ENCODE assay signal across 1 fruit fly cellular context in genomic region chr2L:357556-358130, dm6.
TF ChIP-seq lines count a peak whose summit lies in the region.

Ent1 (minus strand) TSS chr2L:357874.

TF ChIP-seq in whole organism, embryonic, 481 proteins besides CTCF, POLR2A, EP300 and RAD21 (continued from another document):
- TF ChIP-seq CG4617 (GFP tag; optimal IDR thresholded peaks at IDR 0.05; lab: Kevin White, UChicago; ENCODE audit: borderline replicate concordance) (peak; percentile 77), Ets97D (GFP tag; optimal IDR thresholded peaks at IDR 0.05; lab: Kevin White, UChicago) (peak; percentile 31), HmgZ (tag; optimal IDR thresholded peaks at IDR 0.05; lab: Kevin White, UChicago) (peak; percentile 25), Hr51 (GFP tag; optimal IDR thresholded peaks at IDR 0.05; lab: Kevin White, UChicago) (no peak), Fer2 (tag; optimal IDR thresholded peaks at IDR 0.05; lab: Kevin White, UChicago) (no peak), grn (GFP tag; optimal IDR thresholded peaks at IDR 0.05; lab: Kevin White, UChicago) (peak; percentile 18), Deaf1 (tag; optimal IDR thresholded peaks at IDR 0.05; lab: Kevin White, UChicago) (peak; percentile 9), abd-A (tag; optimal IDR thresholded peaks at IDR 0.05; lab: Kevin White, UChicago) (peak; percentile 56), YL-1 (GFP tag; optimal IDR thresholded peaks at IDR 0.05; lab: Kevin White, UChicago) (peak; percentile 64), CG12659 (GFP tag; optimal IDR thresholded peaks at IDR 0.05; lab: Kevin White, UChicago) (peak; percentile 34), dysf (GFP tag; IDR thresholded peaks at IDR 0.05; lab: Robert Waterston, UW) (no peak), Drgx (GFP tag; IDR thresholded peaks at IDR 0.05; lab: Robert Waterston, UW) (no peak), CG15011 (GFP tag; optimal IDR thresholded peaks at IDR 0.05; lab: Kevin White, UChicago) (no peak), CG8089 (GFP tag; optimal IDR thresholded peaks at IDR 0.05; lab: Kevin White, UChicago) (no peak), CG9797 (GFP tag; optimal IDR thresholded peaks at IDR 0.05; lab: Kevin White, UChicago) (peak; percentile 5), CG10366 (GFP tag; IDR thresholded peaks at IDR 0.05; lab: Robert Waterston, UW) (no peak), stwl (tag; optimal IDR thresholded peaks at IDR 0.05; lab: Kevin White, UChicago) (peak; percentile 83), phol (tag; optimal IDR thresholded peaks at IDR 0.05; lab: Kevin White, UChicago) (peak; percentile 3), Sin3A (optimal IDR thresholded peaks at IDR 0.05; lab: Kevin White, UChicago) (peak; percentile 59), az2 (GFP tag; optimal IDR thresholded peaks at IDR 0.05; lab: Kevin White, UChicago) (no peak), CG17328 (GFP tag; IDR thresholded peaks at IDR 0.05; lab: Robert Waterston, UW) (no peak), CG10267 (tag; optimal IDR thresholded peaks at IDR 0.05; lab: Kevin White, UChicago) (peak; percentile 32), wdn (GFP tag; IDR thresholded peaks at IDR 0.05; lab: Robert Waterston, UW) (no peak), CG14710 (tag; optimal IDR thresholded peaks at IDR 0.05; lab: Kevin White, UChicago) (peak; percentile 33), CG33213 (GFP tag; optimal IDR thresholded peaks at IDR 0.05; lab: Kevin White, UChicago) (peak; percentile 32), gro (GFP tag; optimal IDR thresholded peaks at IDR 0.05; lab: Kevin White, UChicago) (peak; percentile 60), MESR4 (GFP tag; optimal IDR thresholded peaks at IDR 0.05; lab: Kevin White, UChicago) (peak; percentile 88), Sry-δ (GFP tag; optimal IDR thresholded peaks at IDR 0.05; lab: Kevin White, UChicago) (peak; percentile 93), pzg (GFP tag; optimal IDR thresholded peaks at IDR 0.05; lab: Kevin White, UChicago) (peak; percentile 89), danr (GFP tag; IDR thresholded peaks at IDR 0.05; lab: Robert Waterston, UW) (no peak), seq (GFP tag; IDR thresholded peaks at IDR 0.05; lab: Robert Waterston, UW) (no peak), HmgD (GFP tag; optimal IDR thresholded peaks at IDR 0.05; lab: Kevin White, UChicago) (peak; percentile 25), CrebB (tag; optimal IDR thresholded peaks at IDR 0.05; lab: Kevin White, UChicago) (peak; percentile 6), CG2712 (tag; optimal IDR thresholded peaks at IDR 0.05; lab: Kevin White, UChicago) (peak; percentile 1), dan (GFP tag; IDR thresholded peaks at IDR 0.05; lab: Robert Waterston, UW) (no peak), slp2 (GFP tag; optimal IDR thresholded peaks at IDR 0.05; lab: Kevin White, UChicago) (no peak), CG12391 (tag; optimal IDR thresholded peaks at IDR 0.05; lab: Kevin White, UChicago) (peak; percentile 10), nmo (GFP tag; optimal IDR thresholded peaks at IDR 0.05; lab: Kevin White, UChicago) (peak; percentile 33), Dp (GFP tag; optimal IDR thresholded peaks at IDR 0.05; lab: Kevin White, UChicago) (peak; percentile 98), cg (GFP tag; optimal IDR thresholded peaks at IDR 0.05; lab: Kevin White, UChicago) (peak; percentile 76), CG6254 (GFP tag; optimal IDR thresholded peaks at IDR 0.05; lab: Kevin White, UChicago) (no peak), CG8290 (GFP tag; optimal IDR thresholded peaks at IDR 0.05; lab: Kevin White, UChicago) (peak; percentile 41), CG8290 (tag; optimal IDR thresholded peaks at IDR 0.05; lab: Kevin White, UChicago) (peak in 1 of 2 experiments; percentile 61), Sox102F (GFP tag; optimal IDR thresholded peaks at IDR 0.05; lab: Kevin White, UChicago) (no peak), CG17612 (GFP tag; IDR thresholded peaks at IDR 0.05; lab: Robert Waterston, UW) (no peak), z (GFP tag; IDR thresholded peaks at IDR 0.05; lab: Robert Waterston, UW) (no peak), CG7271 (tag; optimal IDR thresholded peaks at IDR 0.05; lab: Kevin White, UChicago) (no peak), sens (GFP tag; lab: Kevin White, UChicago) (peak; percentile 50), E2f1 (GFP tag; IDR thresholded peaks at IDR 0.05; lab: Robert Waterston, UW) (no peak), zen (tag; optimal IDR thresholded peaks at IDR 0.05; lab: Kevin White, UChicago) (no peak), mirr (GFP tag; optimal IDR thresholded peaks at IDR 0.05; lab: Kevin White, UChicago) (no peak), Lhr (GFP tag; optimal IDR thresholded peaks at IDR 0.05; lab: Kevin White, UChicago) (peak; percentile 31), pho (GFP tag; optimal IDR thresholded peaks at IDR 0.05; lab: Kevin White, UChicago) (peak; percentile 26), Xrp1 (GFP tag; IDR thresholded peaks at IDR 0.05; lab: Robert Waterston, UW) (no peak), fru (optimal IDR thresholded peaks at IDR 0.05; lab: Kevin White, UChicago) (no peak), CG1603 (tag; optimal IDR thresholded peaks at IDR 0.05; lab: Kevin White, UChicago) (peak; percentile 70), CG5953 (GFP tag; IDR thresholded peaks at IDR 0.05; lab: Robert Waterston, UW) (no peak), CG8388 (GFP tag; optimal IDR thresholded peaks at IDR 0.05; lab: Kevin White, UChicago) (no peak)
